Worm (Caenorhabditis elegans) whole organism, L3 larva: ENCODE data around the gene pqn-75.

ENCODE experiments used
- R02D3.7 ChIP-seq: fragments of 150-350 bp; optimal IDR thresholded peaks from 2 replicates; lab custom pipeline; 2014; ENCODE audit warnings: missing biosample characterization, missing genetic modification characterization
- ZK546.5 ChIP-seq: sonication (generic microtip); optimal IDR thresholded peaks from 2 replicates; lab custom pipeline; 2017; ENCODE audit warnings: missing biosample characterization, missing genetic modification characterization
- aly-2 ChIP-seq: fragments of 150-350 bp; optimal IDR thresholded peaks from 2 replicates; lab custom pipeline; 2014; ENCODE audit warnings: missing biosample characterization, missing genetic modification characterization
- ama-1 ChIP-seq: fragments of 150-350 bp; optimal IDR thresholded peaks from 2 replicates; lab custom pipeline; 2018
- ceh-16 ChIP-seq: sonication (generic microtip); optimal IDR thresholded peaks from 2 replicates; lab custom pipeline; 2017; ENCODE audit warnings: missing biosample characterization, missing genetic modification characterization
- ceh-28 ChIP-seq: fragments of 150-350 bp; optimal IDR thresholded peaks from 2 replicates; lab custom pipeline; 2014; ENCODE audit warnings: missing biosample characterization, missing genetic modification reagents, missing genetic modification characterization
- ceh-82 ChIP-seq: fragments of 150-350 bp; optimal IDR thresholded peaks from 2 replicates; lab custom pipeline; 2014; ENCODE audit warnings: missing biosample characterization, missing genetic modification characterization
- ceh-9 ChIP-seq: sonication (generic microtip); optimal IDR thresholded peaks from 2 replicates; lab custom pipeline; 2018; ENCODE audit warnings: missing biosample characterization, missing genetic modification characterization
- daf-12 ChIP-seq: fragments of 150-350 bp; optimal IDR thresholded peaks from 2 replicates; lab custom pipeline; 2014; ENCODE audit warnings: missing biosample characterization, missing genetic modification reagents, missing genetic modification characterization
- egl-27 ChIP-seq: sonication (generic microtip); optimal IDR thresholded peaks from 4 replicates; lab custom pipeline; 2017; ENCODE audit warnings: missing biosample characterization, missing genetic modification reagents, missing genetic modification characterization
- egl-5 ChIP-seq: fragments of 150-350 bp; optimal IDR thresholded peaks from 2 replicates; lab custom pipeline; 2017; ENCODE audit warnings: missing biosample characterization, missing genetic modification reagents, missing genetic modification characterization, inconsistent platforms
- elt-1 ChIP-seq: fragments of 150-350 bp; optimal IDR thresholded peaks from 2 replicates; lab custom pipeline; 2014; ENCODE audit warnings: missing biosample characterization, missing genetic modification characterization
- elt-2 ChIP-seq: sonication (generic microtip); optimal IDR thresholded peaks from 2 replicates; lab custom pipeline; 2016; ENCODE audit warnings: missing genetic modification reagents, mild to moderate bottlenecking, missing genetic modification characterization, missing compliant biosample characterization
- elt-3 ChIP-seq, 3 experiments: fragments of 150-350 bp in 1 of 3; sonication (generic microtip) in 2 of 3; optimal IDR thresholded peaks; 2 replicates in 2 of 3; 4 replicates in 1 of 3; lab custom pipeline; 2014 to 2017; ENCODE audit warnings: missing biosample characterization in 3 of 3, missing genetic modification characterization in 3 of 3
- eor-1 ChIP-seq, 2 experiments: fragments of 150-350 bp; optimal IDR thresholded peaks; 2 replicates each; lab custom pipeline; 2014 to 2018; ENCODE audit warnings: missing biosample characterization in 2 of 2, missing genetic modification characterization in 2 of 2
- fkh-10 ChIP-seq: sonication (generic microtip); optimal IDR thresholded peaks from 2 replicates; lab custom pipeline; 2017; ENCODE audit warnings: missing biosample characterization, missing genetic modification reagents, missing genetic modification characterization
- fkh-2 ChIP-seq: fragments of 150-350 bp; optimal IDR thresholded peaks from 2 replicates; lab custom pipeline; 2014; ENCODE audit warnings: missing biosample characterization, missing genetic modification reagents, missing genetic modification characterization
- fos-1 ChIP-seq: fragments of 150-350 bp; optimal IDR thresholded peaks from 2 replicates; lab custom pipeline; 2014; ENCODE audit warnings: missing biosample characterization, missing genetic modification characterization
- hmg-11 ChIP-seq: sonication (generic microtip); optimal IDR thresholded peaks from 2 replicates; lab custom pipeline; 2016; ENCODE audit warnings: missing genetic modification characterization, missing compliant biosample characterization
- jun-1 ChIP-seq: fragments of 150-350 bp; optimal IDR thresholded peaks from 2 replicates; lab custom pipeline; 2014; ENCODE audit warnings: missing biosample characterization, missing genetic modification reagents, missing genetic modification characterization
- lin-15B ChIP-seq: fragments of 150-350 bp; optimal IDR thresholded peaks from 2 replicates; lab custom pipeline; 2014; ENCODE audit warnings: missing biosample characterization, missing genetic modification characterization
- lin-39 ChIP-seq: fragments of 150-350 bp; optimal IDR thresholded peaks from 2 replicates; lab custom pipeline; 2018; ENCODE audit warnings: missing biosample characterization, missing genetic modification reagents, missing genetic modification characterization
- lsy-12 ChIP-seq: sonication (generic microtip); optimal IDR thresholded peaks from 2 replicates; lab custom pipeline; 2016; ENCODE audit warnings: mild to moderate bottlenecking, missing genetic modification characterization, missing compliant biosample characterization
- mdl-1 ChIP-seq: fragments of 150-350 bp; optimal IDR thresholded peaks from 2 replicates; lab custom pipeline; 2014; ENCODE audit warnings: missing biosample characterization, missing genetic modification characterization
- mml-1 ChIP-seq: fragments of 150-350 bp; sonication (generic microtip); optimal IDR thresholded peaks from 3 replicates; lab custom pipeline; 2014; ENCODE audit warnings: missing biosample characterization, missing genetic modification characterization
- nfya-1 ChIP-seq: sonication (generic microtip); optimal IDR thresholded peaks from 2 replicates; lab custom pipeline; 2017; ENCODE audit warnings: missing genetic modification characterization, mild to moderate bottlenecking, missing compliant biosample characterization, antibody characterized with exemption, moderate library complexity; ENCODE audit not compliant: insufficient read depth
- nhr-11 ChIP-seq: fragments of 150-350 bp; optimal IDR thresholded peaks from 2 replicates; lab custom pipeline; 2014; ENCODE audit warnings: missing biosample characterization, missing genetic modification characterization
- nhr-12 ChIP-seq: fragments of 150-350 bp; optimal IDR thresholded peaks from 2 replicates; lab custom pipeline; 2014; ENCODE audit warnings: missing biosample characterization, missing genetic modification characterization
- nhr-23 ChIP-seq: fragments of 150-350 bp; optimal IDR thresholded peaks from 2 replicates; lab custom pipeline; 2014; ENCODE audit warnings: missing biosample characterization, missing genetic modification reagents, missing genetic modification characterization
- nhr-237 ChIP-seq: fragments of 150-350 bp; optimal IDR thresholded peaks from 2 replicates; lab custom pipeline; 2014; ENCODE audit warnings: missing biosample characterization, missing genetic modification characterization
- nhr-25 ChIP-seq: sonication (generic microtip); optimal IDR thresholded peaks from 2 replicates; lab custom pipeline; 2017; ENCODE audit warnings: missing biosample characterization, missing genetic modification characterization
- nhr-28 ChIP-seq: fragments of 150-350 bp; optimal IDR thresholded peaks from 2 replicates; lab custom pipeline; 2014; ENCODE audit warnings: missing biosample characterization, missing genetic modification characterization
- nhr-43 ChIP-seq: sonication (generic microtip); optimal IDR thresholded peaks from 2 replicates; lab custom pipeline; 2016; ENCODE audit warnings: mild to moderate bottlenecking, missing genetic modification characterization, missing compliant biosample characterization; ENCODE audit not compliant: poor library complexity, severe bottlenecking
- nhr-67 ChIP-seq: fragments of 150-350 bp; optimal IDR thresholded peaks from 2 replicates; lab custom pipeline; 2014; ENCODE audit warnings: missing biosample characterization, missing genetic modification characterization
- nhr-76 ChIP-seq: fragments of 150-350 bp; sonication (generic microtip); optimal IDR thresholded peaks from 5 replicates; lab custom pipeline; 2014; ENCODE audit warnings: missing biosample characterization, missing genetic modification characterization
- nhr-77 ChIP-seq: fragments of 150-350 bp; optimal IDR thresholded peaks from 2 replicates; lab custom pipeline; 2014; ENCODE audit warnings: missing biosample characterization, missing genetic modification characterization
- pha-4 ChIP-seq: fragments of 150-350 bp; optimal IDR thresholded peaks from 2 replicates; lab custom pipeline; 2014; ENCODE audit warnings: missing biosample characterization, missing genetic modification reagents, missing genetic modification characterization
- pqm-1 ChIP-seq: fragments of 150-350 bp; optimal IDR thresholded peaks from 2 replicates; lab custom pipeline; 2017; ENCODE audit warnings: missing biosample characterization, missing genetic modification characterization, inconsistent platforms
- sea-2 ChIP-seq: fragments of 150-350 bp; sonication (generic microtip); optimal IDR thresholded peaks from 4 replicates; lab custom pipeline; 2014; ENCODE audit warnings: missing biosample characterization, missing genetic modification reagents, missing genetic modification characterization
- skn-1 ChIP-seq: fragments of 150-350 bp; optimal IDR thresholded peaks from 2 replicates; lab custom pipeline; 2014; ENCODE audit warnings: missing biosample characterization, missing genetic modification characterization
- snpc-4 ChIP-seq: fragments of 150-350 bp; optimal IDR thresholded peaks from 2 replicates; lab custom pipeline; 2014; ENCODE audit warnings: missing biosample characterization, missing genetic modification characterization
- tbx-2 ChIP-seq: sonication (generic microtip); optimal IDR thresholded peaks from 2 replicates; lab custom pipeline; 2016; ENCODE audit warnings: mild to moderate bottlenecking, missing genetic modification characterization, missing compliant biosample characterization
- unc-39 ChIP-seq: sonication (generic microtip); optimal IDR thresholded peaks from 4 replicates; lab custom pipeline; 2017; ENCODE audit warnings: missing biosample characterization, missing genetic modification characterization
- unc-62 ChIP-seq: fragments of 150-350 bp; sonication (generic microtip); optimal IDR thresholded peaks from 4 replicates; lab custom pipeline; 2014; ENCODE audit warnings: missing biosample characterization, missing genetic modification reagents, missing genetic modification characterization
- zag-1 ChIP-seq: fragments of 150-350 bp; optimal IDR thresholded peaks from 2 replicates; lab custom pipeline; 2014; ENCODE audit warnings: missing biosample characterization, missing genetic modification characterization
- ztf-11 ChIP-seq: fragments of 150-350 bp; optimal IDR thresholded peaks from 2 replicates; lab custom pipeline; 2014; ENCODE audit warnings: missing biosample characterization, missing genetic modification characterization
- ztf-4 ChIP-seq: fragments of 150-350 bp; optimal IDR thresholded peaks from 2 replicates; lab custom pipeline; 2014; ENCODE audit warnings: missing biosample characterization, missing genetic modification characterization

pqn-75 gene

DNA sequence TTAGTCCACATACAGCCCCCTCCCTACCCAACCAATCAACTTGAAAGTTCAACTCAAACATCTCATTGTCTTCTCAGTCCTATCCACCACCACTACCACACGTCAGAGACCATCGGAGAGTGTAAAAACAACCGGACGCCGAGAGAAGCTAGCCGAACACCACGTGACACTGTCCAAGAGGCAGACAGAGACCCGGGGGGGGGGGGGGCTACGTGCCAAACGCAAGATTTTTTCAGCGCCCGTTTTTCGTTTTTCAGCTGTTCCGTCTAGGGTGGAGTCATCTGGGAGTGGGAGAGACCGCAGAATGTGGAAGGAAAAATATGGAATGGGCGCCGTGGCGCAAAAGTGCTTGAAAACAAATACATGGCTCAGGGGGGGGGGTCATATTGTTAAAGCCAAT, 46.2 kb upstream of the pqn-75 start:
- TF ChIP-seq pqm-1 (tag; lab: Kevin White, UChicago) (peak; percentile 35), snpc-4 (peak; percentile 31), tbx-2 (tag; lab: Kevin White, UChicago) (no peak), elt-1 (tag; lab: Kevin White, UChicago) (peak; percentile 3), hmg-11 (tag; lab: Kevin White, UChicago) (no peak), pha-4 (tag; lab: Kevin White, UChicago) (peak; percentile 61), unc-62 (GFP tag; lab: Kevin White, UChicago) (no peak), jun-1 (peak; percentile 14), eor-1 (tag; optimal IDR thresholded peaks at IDR 0.05; lab: Kevin White, UChicago) (no peak), lin-15B (tag; lab: Kevin White, UChicago) (no peak), nhr-43 (tag; lab: Kevin White, UChicago) (peak; percentile 83), skn-1 (tag; lab: Kevin White, UChicago) (peak; percentile 1), nhr-237 (tag; lab: Kevin White, UChicago) (no peak), sea-2 (GFP tag; lab: Kevin White, UChicago) (no peak), ceh-16 (tag; lab: Kevin White, UChicago) (no peak), elt-3 (tag; optimal IDR thresholded peaks at IDR 0.05; lab: Kevin White, UChicago) (no peak), nhr-12 (no peak), lin-39 (tag; lab: Kevin White, UChicago) (peak; percentile 84), fos-1 (tag; lab: Kevin White, UChicago) (no peak), nhr-25 (tag; lab: Kevin White, UChicago) (peak; percentile 81), nfya-1 (tag; lab: Kevin White, UChicago) (peak; percentile 76), ZK546.5 (tag; lab: Kevin White, UChicago) (no peak), ceh-9 (tag; lab: Kevin White, UChicago) (no peak), lsy-12 (peak; percentile 69), ztf-11 (tag; lab: Kevin White, UChicago) (no peak), R02D3.7 (tag; lab: Kevin White, UChicago) (no peak), egl-5 (tag; lab: Kevin White, UChicago) (peak; percentile 62), aly-2 (tag; lab: Kevin White, UChicago) (no peak), elt-2 (peak; percentile 32), nhr-28 (no peak), ceh-28 (tag; lab: Kevin White, UChicago) (no peak), unc-39 (tag; lab: Kevin White, UChicago) (no peak), ceh-82 (tag; lab: Kevin White, UChicago) (no peak), fkh-2 (tag; lab: Kevin White, UChicago) (no peak), nhr-76 (tag; lab: Kevin White, UChicago) (no peak), mml-1 (tag; lab: Kevin White, UChicago) (no peak), nhr-67 (tag; lab: Kevin White, UChicago) (no peak), zag-1 (tag; lab: Kevin White, UChicago) (no peak), ama-1 (lab: Kevin White, UChicago) (peak; percentile 82), fkh-10 (GFP tag; lab: Kevin White, UChicago) (no peak), egl-27 (tag; lab: Kevin White, UChicago) (no peak), nhr-77 (tag; lab: Kevin White, UChicago) (no peak), nhr-23 (tag; lab: Kevin White, UChicago) (peak; percentile 21), daf-12 (tag; lab: Kevin White, UChicago) (no peak), mdl-1 (peak; percentile 92), ztf-4 (tag; lab: Kevin White, UChicago) (no peak), nhr-11 (tag; lab: Kevin White, UChicago) (no peak)
